Fruit fly (Drosophila melanogaster) S2 (cell line): Measurements from ENCODE around the gene CG14435.

Experiments
- CG8478 ChIP-seq: fragments of >200 bp; optimal IDR thresholded peaks from 2 replicates; lab custom pipeline; 2018
- CTCF ChIP-seq, 2 experiments: fragments of >200 bp; optimal IDR thresholded peaks; 2 replicates each; lab custom pipeline; 2018

Gene CG14435

DNA sequence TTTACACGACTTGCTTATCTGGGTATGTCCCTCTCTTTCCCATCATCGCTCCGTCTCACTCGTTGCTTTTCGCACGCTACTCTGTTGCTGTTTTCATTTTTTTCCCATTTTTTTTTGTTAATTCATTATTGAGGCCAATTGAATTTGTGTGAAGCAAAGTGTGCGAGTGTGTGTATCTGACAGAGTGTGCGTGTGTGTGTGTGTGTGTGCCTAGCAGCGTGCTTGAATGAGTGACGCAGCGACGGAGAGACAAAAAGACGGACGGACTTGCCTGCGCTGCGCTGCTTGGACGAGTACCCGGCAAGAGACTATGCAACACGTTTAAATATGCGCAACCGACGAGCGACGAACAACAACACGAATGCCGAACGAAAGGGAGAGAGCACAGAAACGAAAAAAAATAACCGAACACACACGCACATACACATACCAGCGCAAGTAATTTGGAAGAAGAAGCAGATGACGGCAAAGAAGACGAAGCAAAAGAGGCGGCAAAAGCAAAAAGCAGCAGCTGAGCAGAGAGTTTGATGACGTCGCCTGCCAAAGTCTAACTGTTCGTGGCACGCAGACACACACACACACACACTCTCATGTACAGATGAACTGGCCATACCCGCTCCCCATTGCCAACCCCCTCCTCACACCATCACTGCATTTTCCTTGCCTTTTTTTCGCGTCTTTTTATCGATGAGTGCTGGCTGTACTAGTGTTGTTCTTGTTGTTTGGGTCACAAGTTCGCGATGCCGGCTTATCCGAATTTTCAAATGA lies 19.0 kb upstream of the CG14435 start:
- no peak for TF ChIP-seq CTCF (optimal IDR thresholded peaks at IDR 0.05; lab: Kevin White, UChicago)
- no peak for TF ChIP-seq CG8478 (lab: Kevin White, UChicago)

DNA sequence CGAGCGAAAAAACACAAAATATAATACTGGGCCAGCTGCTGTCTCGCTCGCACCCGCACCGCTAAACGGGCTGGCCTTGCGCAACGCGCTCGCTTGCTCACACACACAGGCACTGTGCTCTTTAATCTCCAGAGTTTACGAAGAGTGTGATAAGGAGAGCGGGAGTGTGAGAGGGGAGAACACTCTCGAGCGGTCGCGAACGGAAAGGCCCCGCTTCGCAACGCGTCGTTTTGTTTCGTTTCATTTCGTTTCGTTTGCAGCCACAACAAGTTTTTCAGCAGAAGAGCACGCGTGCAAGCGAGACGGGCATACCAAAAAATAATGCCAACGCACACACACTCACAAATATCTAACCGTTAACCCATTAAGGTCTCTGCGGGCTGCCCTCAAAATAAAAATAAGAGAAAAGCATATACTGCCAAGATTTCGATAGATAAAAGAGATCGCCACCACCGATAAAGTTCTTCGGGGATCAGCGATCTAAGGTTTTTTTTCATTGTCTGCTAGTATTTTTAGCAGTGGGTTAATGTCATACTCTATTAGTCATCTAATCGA lies 17.9 kb upstream of the CG14435 start:
- TF ChIP-seq CTCF (optimal IDR thresholded peaks at IDR 0.05; lab: Kevin White, UChicago): no peak
- TF ChIP-seq CG8478 (lab: Kevin White, UChicago): no peak

DNA sequence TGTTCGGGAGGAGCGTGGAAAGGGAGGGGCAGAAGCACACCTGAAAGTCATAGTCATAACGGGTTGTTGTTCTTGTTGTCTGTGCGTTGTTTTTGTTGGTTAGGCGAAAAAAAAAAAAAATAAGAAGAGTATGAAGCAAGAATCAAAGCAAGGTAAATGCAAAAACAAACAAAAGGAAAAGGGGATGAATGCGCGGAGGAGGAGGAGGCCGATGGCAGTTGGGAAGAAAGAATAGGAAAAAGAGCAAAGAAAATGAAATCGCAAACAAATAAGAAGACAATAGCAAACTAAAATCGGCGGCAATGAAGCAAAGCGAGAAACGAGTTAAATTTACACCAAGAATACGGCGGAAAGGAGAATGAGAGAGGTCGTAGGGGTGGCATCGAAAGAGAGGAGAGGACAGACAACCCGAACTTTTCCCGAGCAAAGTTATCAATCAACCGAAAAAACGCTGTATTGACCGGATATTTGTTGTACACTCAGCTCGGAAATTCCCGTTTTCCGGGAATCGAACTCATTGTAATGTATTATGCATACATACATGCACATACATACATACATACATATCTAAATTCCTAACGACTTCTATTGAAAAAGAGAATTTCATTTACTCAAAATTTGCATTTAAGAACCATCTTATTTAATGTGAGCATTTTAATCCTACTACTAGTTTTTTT lies 16.8 kb upstream of the CG14435 start:
- TF ChIP-seq CTCF (optimal IDR thresholded peaks at IDR 0.05; lab: Kevin White, UChicago): no peak
- no peak for TF ChIP-seq CG8478 (lab: Kevin White, UChicago)

DNA sequence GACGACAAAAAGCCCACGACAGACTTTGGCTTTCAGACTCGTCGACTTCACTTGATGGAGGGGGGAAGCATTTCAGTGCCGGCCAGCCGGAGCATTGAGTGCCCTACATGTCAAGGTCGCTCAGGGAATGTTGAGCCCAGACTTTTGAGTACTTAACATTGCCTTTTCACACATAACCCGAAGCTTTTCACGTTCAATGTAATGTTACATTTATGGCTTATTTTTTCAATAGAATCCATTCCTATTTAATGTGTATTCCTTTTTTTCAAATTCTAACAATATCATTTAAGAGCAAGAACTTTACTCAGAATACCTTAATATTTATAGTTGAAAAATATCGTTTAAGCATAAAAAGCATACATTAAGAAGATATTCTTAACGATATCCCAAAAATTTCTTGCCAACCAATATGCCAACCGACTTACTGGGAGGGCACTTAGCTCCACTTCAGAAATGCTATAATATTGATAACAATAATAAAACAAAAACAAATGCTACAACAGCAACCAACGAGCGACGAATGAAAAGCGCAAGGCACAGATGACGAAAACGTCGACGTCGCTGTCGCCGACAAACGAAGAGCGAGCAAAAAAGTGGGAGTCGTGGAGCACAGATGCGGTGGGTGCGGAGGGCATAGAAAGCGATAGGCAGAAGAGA lies 16.2 kb upstream of the CG14435 start:
- no peak for TF ChIP-seq CTCF (optimal IDR thresholded peaks at IDR 0.05; lab: Kevin White, UChicago)
- no peak for TF ChIP-seq CG8478 (lab: Kevin White, UChicago)

DNA sequence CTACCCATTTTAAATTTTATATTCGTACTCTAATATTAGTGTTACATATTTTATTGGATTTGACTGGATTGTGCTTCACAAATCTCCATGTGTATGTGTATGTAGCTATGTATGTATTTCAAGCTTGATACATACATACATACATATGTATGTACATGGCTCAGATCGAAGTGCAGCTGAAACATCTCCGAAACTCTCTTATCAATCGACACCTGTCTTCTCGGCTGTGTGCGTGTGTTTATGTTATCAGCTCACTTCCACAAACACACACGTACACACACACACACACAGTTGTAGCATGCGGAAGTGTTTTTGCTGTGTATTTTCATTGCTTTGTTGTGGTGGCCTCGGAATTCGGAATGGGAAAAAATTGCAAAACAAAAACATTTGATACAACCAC lies 15.5 kb upstream of the CG14435 start:
- TF ChIP-seq CTCF (optimal IDR thresholded peaks at IDR 0.05; lab: Kevin White, UChicago) (no peak), CG8478 (lab: Kevin White, UChicago) (no peak)

DNA sequence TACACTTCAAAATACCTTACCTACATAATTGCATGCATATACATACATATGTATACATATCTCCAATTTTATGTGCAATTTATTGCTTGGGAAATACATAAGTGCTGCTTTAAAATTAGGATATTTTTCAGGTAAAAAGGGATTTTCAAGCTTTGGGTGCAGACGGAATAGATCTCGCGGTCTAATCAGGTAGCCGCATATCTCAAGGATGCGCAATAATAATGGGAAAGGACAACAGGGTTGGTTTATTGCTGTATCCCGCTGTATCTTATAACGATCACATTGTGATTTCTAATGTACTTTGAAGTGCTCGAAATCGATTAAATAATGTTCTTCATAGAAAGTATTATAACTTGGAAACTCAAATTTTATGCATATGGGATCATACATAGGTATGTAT lies 14.0 kb upstream of the CG14435 start:
- TF ChIP-seq CG8478 (lab: Kevin White, UChicago) (no peak), CTCF (optimal IDR thresholded peaks at IDR 0.05; lab: Kevin White, UChicago) (no peak)

DNA sequence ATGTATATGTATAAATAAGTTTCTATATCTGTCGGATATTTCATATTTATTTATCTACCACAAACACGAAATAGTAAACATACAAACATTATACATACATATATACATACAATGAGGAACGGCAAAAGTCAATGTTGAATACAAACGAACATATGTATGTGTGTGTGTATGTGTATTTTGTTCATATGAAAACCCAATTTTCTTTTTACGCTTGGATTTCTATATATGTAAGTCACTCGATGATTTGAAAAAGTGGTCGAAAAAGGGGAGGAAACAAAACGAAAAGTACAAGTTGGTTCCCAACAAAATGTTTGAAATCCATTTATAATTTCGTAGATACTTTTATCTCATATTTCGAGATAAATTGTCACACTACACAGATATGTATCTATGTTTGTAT lies 13.5 kb upstream of the CG14435 start:
- no peak for TF ChIP-seq CTCF (optimal IDR thresholded peaks at IDR 0.05; lab: Kevin White, UChicago)
- no peak for TF ChIP-seq CG8478 (lab: Kevin White, UChicago)

DNA sequence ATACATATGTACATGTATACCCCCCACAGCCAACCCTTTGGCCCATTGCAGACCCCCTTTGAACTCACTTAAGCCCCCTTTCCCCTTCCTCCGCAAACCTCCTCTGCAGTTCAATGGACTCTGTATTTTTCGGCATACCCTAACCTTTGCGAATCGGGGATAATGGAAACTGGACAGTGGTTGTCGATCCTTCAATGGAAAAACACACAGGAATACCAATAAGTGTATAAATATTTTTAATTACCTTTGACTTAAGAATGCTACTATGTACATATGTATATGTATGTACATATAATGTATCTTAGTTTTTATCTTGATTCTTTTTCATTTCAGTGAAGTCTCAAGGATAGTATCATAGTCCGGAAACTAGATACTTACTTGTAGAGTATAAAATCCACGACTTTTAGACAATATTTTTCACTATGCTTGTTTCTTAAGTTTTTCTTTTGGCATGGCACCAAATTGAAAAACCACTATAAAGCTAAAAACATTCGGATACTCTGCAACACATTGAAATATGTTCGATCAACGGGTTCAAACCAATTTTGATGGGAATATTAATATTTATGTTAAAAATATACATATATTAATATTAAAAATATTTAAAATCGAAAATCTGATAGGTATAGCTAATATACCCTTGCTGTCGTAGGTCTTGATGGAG lies 12.7 kb upstream of the CG14435 start:
- TF ChIP-seq CTCF (optimal IDR thresholded peaks at IDR 0.05; lab: Kevin White, UChicago): no peak
- TF ChIP-seq CG8478 (lab: Kevin White, UChicago): no peak

DNA sequence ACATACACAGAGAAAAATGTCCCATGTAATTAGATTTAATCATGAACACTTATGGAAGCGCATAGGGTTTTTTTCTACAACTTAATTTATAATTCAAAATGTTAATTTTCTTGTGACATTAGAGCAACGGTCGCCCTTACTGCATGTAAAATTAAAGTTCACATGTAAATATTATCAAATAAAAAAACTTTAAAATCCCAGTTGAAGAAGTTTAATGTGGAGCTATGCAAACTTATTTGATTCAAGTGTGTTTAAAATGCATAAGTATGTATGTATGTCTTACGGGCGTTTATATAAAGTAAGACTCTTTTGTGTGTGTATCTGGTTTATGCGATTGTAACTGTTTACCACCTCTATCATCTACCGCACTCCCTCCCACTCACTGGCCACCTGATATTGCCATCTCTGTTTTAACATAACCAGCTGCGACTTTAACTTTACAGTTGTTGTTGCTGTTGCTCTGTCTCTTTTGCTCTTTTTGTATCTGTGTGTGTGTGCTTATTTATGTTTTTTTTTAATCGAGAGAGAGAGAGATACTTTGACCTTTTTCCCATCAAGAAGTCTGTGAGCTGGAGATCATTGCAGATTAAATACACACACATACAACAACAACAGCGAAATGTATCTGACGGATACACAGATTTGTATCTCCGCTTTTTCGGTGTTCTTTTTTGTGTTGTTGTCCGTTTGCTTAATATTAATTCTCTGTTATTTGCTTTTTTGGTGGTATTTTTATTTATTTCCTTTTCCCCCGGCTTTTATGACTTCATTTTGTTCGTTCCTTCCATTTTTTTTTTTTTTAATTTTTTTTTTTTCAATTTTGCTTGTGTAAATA lies 11.9 kb upstream of the CG14435 start:
- TF ChIP-seq CG8478 (lab: Kevin White, UChicago) (no peak), CTCF (optimal IDR thresholded peaks at IDR 0.05; lab: Kevin White, UChicago) (peak in 1 of 2 experiments; percentile 5)

DNA sequence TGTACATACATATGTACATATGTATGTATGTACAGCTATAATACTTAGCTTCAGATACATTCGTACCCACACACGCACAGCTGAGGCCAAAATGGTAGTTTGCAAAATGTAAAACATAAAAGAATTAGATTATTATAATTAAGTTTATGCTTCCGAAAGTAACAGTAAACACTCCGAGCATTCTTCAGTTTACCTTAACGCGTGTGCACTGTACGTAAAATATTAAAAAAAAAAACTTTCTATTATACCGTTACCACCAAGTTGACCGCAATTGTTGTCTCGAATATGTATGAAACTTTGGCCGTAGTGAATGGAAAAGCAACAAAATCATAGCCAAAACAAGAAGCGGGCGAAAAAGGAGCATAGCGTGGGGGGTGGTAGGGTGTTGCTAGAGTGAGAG lies 10.8 kb upstream of the CG14435 start:
- TF ChIP-seq CG8478 (lab: Kevin White, UChicago): no peak
- no peak for TF ChIP-seq CTCF (optimal IDR thresholded peaks at IDR 0.05; lab: Kevin White, UChicago)

DNA sequence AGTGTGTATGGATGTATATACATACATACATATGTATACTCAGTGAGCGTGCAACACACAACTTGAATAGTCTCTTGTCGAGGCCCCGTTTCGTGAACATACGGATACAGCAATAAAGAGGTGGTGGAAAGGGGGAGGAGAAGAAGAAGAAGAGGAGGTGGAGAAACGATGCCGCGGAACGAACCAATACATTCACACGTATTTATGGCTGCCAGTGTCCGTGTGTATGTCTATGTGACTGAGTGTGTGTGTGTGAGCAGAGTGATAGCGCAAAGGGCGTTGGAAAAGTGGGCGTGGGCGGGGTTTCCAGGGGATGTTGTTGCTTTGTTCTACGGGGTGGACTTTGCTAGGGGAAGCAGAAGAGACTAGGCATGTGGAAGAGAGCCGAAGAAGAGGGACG lies 9.7 kb upstream of the CG14435 start:
- TF ChIP-seq CTCF (optimal IDR thresholded peaks at IDR 0.05; lab: Kevin White, UChicago) (no peak), CG8478 (lab: Kevin White, UChicago) (no peak)

DNA sequence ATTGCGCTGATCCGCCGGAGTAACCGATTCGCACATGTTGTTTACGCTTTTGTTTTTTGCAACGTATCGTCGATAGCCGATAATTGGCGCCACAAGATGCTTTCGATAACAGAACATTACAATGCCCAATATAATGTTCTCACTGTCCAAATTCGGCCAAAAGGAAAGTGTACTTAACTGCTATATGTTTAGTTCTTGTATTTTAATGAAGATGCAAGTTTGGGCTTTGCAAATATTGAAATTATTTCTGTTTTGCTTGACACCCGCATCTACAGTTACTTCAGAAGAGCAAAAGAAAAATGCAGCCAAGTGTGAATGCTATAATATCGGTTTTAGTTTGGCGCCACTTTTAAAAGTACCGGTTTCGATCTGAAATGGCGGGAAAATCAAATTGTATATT lies 8.9 kb upstream of the CG14435 start:
- no peak for TF ChIP-seq CTCF (optimal IDR thresholded peaks at IDR 0.05; lab: Kevin White, UChicago)
- TF ChIP-seq CG8478 (lab: Kevin White, UChicago): no peak

DNA sequence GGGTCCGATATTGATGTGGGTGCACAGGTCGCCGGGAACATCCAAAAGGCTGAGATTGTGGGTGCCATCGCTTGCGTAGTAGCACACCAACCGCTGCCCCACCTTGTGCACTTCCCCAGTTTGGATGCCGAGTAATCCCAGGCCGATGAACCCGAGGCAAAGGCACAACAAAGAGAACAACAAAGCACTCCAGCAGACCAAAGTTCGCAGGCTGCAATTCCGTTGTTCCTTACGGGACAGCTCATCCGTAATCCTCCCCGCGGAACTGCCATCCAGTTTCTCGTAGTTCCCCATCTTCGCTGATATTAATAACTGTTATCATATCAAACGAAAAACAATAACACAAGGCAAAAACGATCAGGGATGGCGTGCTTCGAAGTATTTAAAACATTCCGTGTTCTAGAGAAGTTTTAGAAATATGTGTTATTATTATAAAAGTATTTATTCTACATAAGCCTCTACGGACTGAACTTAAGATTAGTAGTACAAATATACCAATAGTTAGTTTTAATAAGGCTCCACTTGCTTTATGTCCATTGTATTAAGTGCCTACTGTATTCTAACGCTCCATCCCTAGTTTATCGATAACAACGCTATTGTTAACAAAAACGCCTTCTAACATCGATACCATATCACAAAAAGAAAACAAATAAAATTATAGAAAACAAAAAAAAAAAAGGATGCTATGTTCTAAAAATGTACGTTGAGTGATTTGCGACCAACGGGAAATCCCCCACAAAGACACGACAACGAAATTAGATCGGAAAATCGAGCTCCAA lies 5.6 kb upstream of the CG14435 start, which contains the start of the genes Cht11 and CG4558:
Gene Cht11 (minus strand): TSS at position 340 of the 779 bp plus-strand sequence.
Gene CG4558 (plus strand): TSS at position 593 of the 779 bp plus-strand sequence.
- TF ChIP-seq CTCF (optimal IDR thresholded peaks at IDR 0.05; lab: Kevin White, UChicago): no peak
- TF ChIP-seq CG8478 (lab: Kevin White, UChicago): no peak
